Fruit fly (Drosophila melanogaster): ENCODE results near the gene Cdep.

The Cdep gene

dm6 chr3R:4886086-4886812, 24.1 kb upstream of the Cdep start (continued):
- TF ChIP-seq NfI (GFP tag; optimal IDR thresholded peaks at IDR 0.05) (peak; percentile 38), ac (GFP tag; optimal IDR thresholded peaks at IDR 0.05) (peak; percentile 55), pfk (GFP tag; optimal IDR thresholded peaks at IDR 0.05) (no peak), tap (tag; optimal IDR thresholded peaks at IDR 0.05) (peak; percentile 70), Eip74EF (GFP tag; optimal IDR thresholded peaks at IDR 0.05) (no peak), bcd (GFP tag; optimal IDR thresholded peaks at IDR 0.05) (peak; percentile 41), CG3065 (GFP tag; optimal IDR thresholded peaks at IDR 0.05) (peak; percentile 40), seq (GFP tag; IDR thresholded peaks at IDR 0.05) (0 out of 2 replicates have a peak, but pooled peaks have one; percentile 33), scrt (GFP tag; optimal IDR thresholded peaks at IDR 0.05) (peak; percentile 5), dimm (GFP tag; IDR thresholded peaks at IDR 0.05) (no peak), CG4424 (GFP tag; optimal IDR thresholded peaks at IDR 0.05) (peak; percentile 81), CG34376 (GFP tag; optimal IDR thresholded peaks at IDR 0.05) (no peak), jing (GFP tag; optimal IDR thresholded peaks at IDR 0.05) (peak; percentile 28), gro (GFP tag; optimal IDR thresholded peaks at IDR 0.05) (no peak), H15 (GFP tag; IDR thresholded peaks at IDR 0.05) (peak; percentile 74; the same call in 2 of the 3 replicates), chif (GFP tag; optimal IDR thresholded peaks at IDR 0.05) (peak; percentile 81 to 88), CG18619 (GFP tag; optimal IDR thresholded peaks at IDR 0.05) (peak; percentile 44), sd (tag; optimal IDR thresholded peaks at IDR 0.05) (no peak), CG7357 (GFP tag; IDR thresholded peaks at IDR 0.05) (peak; percentile 42; the same call in 1 of the 3 replicates), lilli (GFP tag; optimal IDR thresholded peaks at IDR 0.05) (peak; percentile 65), D19B (GFP tag; optimal IDR thresholded peaks at IDR 0.05) (no peak), pum (GFP tag; optimal IDR thresholded peaks at IDR 0.05) (peak; percentile 68), CG3847 (GFP tag; IDR thresholded peaks at IDR 0.05) (no peak), croc (GFP tag; conservative IDR thresholded peaks at IDR 0.05) (peak; percentile 62), CG17612 (GFP tag; IDR thresholded peaks at IDR 0.05) (no peak), ro (GFP tag; IDR thresholded peaks at IDR 0.05) (peak; percentile 23; the same call in 1 of the 2 replicates), NK7.1 (GFP tag; optimal IDR thresholded peaks at IDR 0.05) (no peak), Blimp-1 (GFP tag; optimal IDR thresholded peaks at IDR 0.05) (peak; percentile 73), trem (tag; optimal IDR thresholded peaks at IDR 0.05) (peak; percentile 62), Atf6 (GFP tag; IDR thresholded peaks at IDR 0.05) (0 out of 2 replicates have a peak, but pooled peaks have one; percentile 33), MBD-R2 (GFP tag; IDR thresholded peaks at IDR 0.05) (peak; percentile 32; the same call in 1 of the 2 replicates), maf-S (GFP tag; optimal IDR thresholded peaks at IDR 0.05) (peak; percentile 29), CG14014 (GFP tag; IDR thresholded peaks at IDR 0.05) (0 out of 2 replicates have a peak, but pooled peaks have one; percentile 25), CG2712 (tag; optimal IDR thresholded peaks at IDR 0.05) (peak; percentile 83), CG4328 (GFP tag; optimal IDR thresholded peaks at IDR 0.05) (no peak), CG18599 (GFP tag; optimal IDR thresholded peaks at IDR 0.05) (peak; percentile 53), Dek (tag; optimal IDR thresholded peaks at IDR 0.05) (no peak), CG10209 (GFP tag; optimal IDR thresholded peaks at IDR 0.05) (peak; percentile 70), otp (GFP tag; IDR thresholded peaks at IDR 0.05) (peak; percentile 81; the same call in 2 of the 3 replicates), CG12299 (tag; optimal IDR thresholded peaks at IDR 0.05) (no peak), esg (GFP tag; conservative IDR thresholded peaks at IDR 0.05) (peak; percentile 30; the same call in 1 of the 2 replicates), Hr3 (GFP tag; optimal IDR thresholded peaks at IDR 0.05) (peak; percentile 58), lov (optimal IDR thresholded peaks at IDR 0.05) (no peak), lov (GFP tag; IDR thresholded peaks at IDR 0.05) (peak; percentile 77; the same call in 2 of the 3 replicates), luna (GFP tag; optimal IDR thresholded peaks at IDR 0.05) (no peak), Sry-δ (GFP tag; optimal IDR thresholded peaks at IDR 0.05) (peak; percentile 29), sens-2 (GFP tag; IDR thresholded peaks at IDR 0.05) (peak; percentile 47; the same call in 1 of the 2 replicates), trh (GFP tag; optimal IDR thresholded peaks at IDR 0.05) (no peak), Bteb2 (GFP tag; optimal IDR thresholded peaks at IDR 0.05) (no peak)
